Fruit fly (Drosophila melanogaster): ENCODE measurements around the gene CG33986.

dm6 chr3L:15528096-15528495, 3.0 kb upstream of the CG33986 start, which contains the start of gene CG42728:
- no peak for TF ChIP-seq Crg-1 (GFP tag; optimal IDR thresholded peaks at IDR 0.05)
- no peak for TF ChIP-seq tj (GFP tag; optimal IDR thresholded peaks at IDR 0.05)
- TF ChIP-seq cnc (optimal IDR thresholded peaks at IDR 0.05): no peak
- TF ChIP-seq pad (GFP tag; optimal IDR thresholded peaks at IDR 0.05): no peak
- no peak for TF ChIP-seq kay (GFP tag; ENCODE audit: borderline replicate concordance)
- TF ChIP-seq CG1620 (GFP tag; optimal IDR thresholded peaks at IDR 0.05): no peak
- no peak for TF ChIP-seq CG11617 (GFP tag; optimal IDR thresholded peaks at IDR 0.05)
- TF ChIP-seq bab1 (GFP tag; optimal IDR thresholded peaks at IDR 0.05): no peak
- TF ChIP-seq CG7101 (tag; optimal IDR thresholded peaks at IDR 0.05): no peak
- no peak for TF ChIP-seq Hr96 (GFP tag; optimal IDR thresholded peaks at IDR 0.05)
- no peak for TF ChIP-seq Clk (GFP tag; optimal IDR thresholded peaks at IDR 0.05)

All from whole organism, adult.